Worm (Caenorhabditis elegans): ENCODE results near the gene gcy-32.

- TF ChIP-seq nhr-237 (tag; optimal IDR thresholded peaks at IDR 0.05) (no peak), mep-1 (tag; optimal IDR thresholded peaks at IDR 0.05) (no peak)
These were observed 11.1 kb upstream of the gcy-32 start, which contains the start of gene srxa-12 for ce11 chrV:13926398-13926797.
